Worm (Caenorhabditis elegans) whole organism, late embryonic: ENCODE measurements around the gene ceh-100.
"Not testable (repeated sequence)": the region's sequence is repeated elsewhere in the genome, so short reads cannot be mapped to it uniquely, and the experiment has no call there.

Experiments
- C08G9.2 ChIP-seq: sonication (generic microtip); optimal IDR thresholded peaks from 2 replicates; lab custom pipeline; 2016; ENCODE audit warnings: mild to moderate bottlenecking, missing genetic modification characterization, moderate library complexity, missing compliant biosample characterization
- C38D4.7 ChIP-seq: fragments of 200-800 bp; sonication (Bioruptor generic); optimal IDR thresholded peaks from 2 replicates; lab custom pipeline; 2018; ENCODE audit warnings: mild to moderate bottlenecking, missing genetic modification characterization, moderate library complexity, missing compliant biosample characterization
- F13H6.1 ChIP-seq: sonication (generic microtip); optimal IDR thresholded peaks from 2 replicates; lab custom pipeline; 2016; ENCODE audit warnings: missing genetic modification characterization, missing compliant biosample characterization
- K09A11.1 ChIP-seq: sonication (generic microtip); optimal IDR thresholded peaks from 2 replicates; lab custom pipeline; 2017; ENCODE audit warnings: antibody characterized with exemption, mild to moderate bottlenecking, missing genetic modification characterization, missing compliant biosample characterization; ENCODE audit not compliant: insufficient read depth
- Y22D7AL.16 ChIP-seq: sonication (generic microtip); optimal IDR thresholded peaks from 2 replicates; lab custom pipeline; 2016; ENCODE audit warnings: missing genetic modification characterization, missing compliant biosample characterization
- ama-1 ChIP-seq: fragments of 150-350 bp; optimal IDR thresholded peaks from 2 replicates; lab custom pipeline; 2014
- ceh-18 ChIP-seq: sonication (generic microtip); optimal IDR thresholded peaks from 2 replicates; lab custom pipeline; 2016; ENCODE audit warnings: missing genetic modification characterization, missing compliant biosample characterization
- ceh-22 ChIP-seq: sonication (generic microtip); optimal IDR thresholded peaks from 2 replicates; lab custom pipeline; 2017; ENCODE audit warnings: missing biosample characterization, missing genetic modification characterization
- ceh-31 ChIP-seq: sonication (generic microtip); optimal IDR thresholded peaks from 2 replicates; lab custom pipeline; 2016; ENCODE audit warnings: missing genetic modification characterization, missing compliant biosample characterization
- ceh-48 ChIP-seq: sonication (generic microtip); optimal IDR thresholded peaks from 2 replicates; lab custom pipeline; 2016; ENCODE audit warnings: missing genetic modification characterization, inconsistent platforms, missing compliant biosample characterization
- ceh-6 ChIP-seq: fragments of 200-800 bp; sonication (Bioruptor generic); optimal IDR thresholded peaks from 2 replicates; lab custom pipeline; 2018; ENCODE audit warnings: mild to moderate bottlenecking, missing genetic modification characterization, missing compliant biosample characterization
- ets-4 ChIP-seq: sonication (generic microtip); optimal IDR thresholded peaks from 2 replicates; lab custom pipeline; 2016; ENCODE audit warnings: missing genetic modification characterization, missing compliant biosample characterization
- eyg-1 ChIP-seq: sonication (generic microtip); optimal IDR thresholded peaks from 2 replicates; lab custom pipeline; 2016; ENCODE audit warnings: missing genotype, missing genetic modification characterization, missing compliant biosample characterization
- fax-1 ChIP-seq: sonication (generic microtip); optimal IDR thresholded peaks from 2 replicates; lab custom pipeline; 2016; ENCODE audit warnings: missing genotype, missing genetic modification characterization, missing compliant biosample characterization
- fkh-10 ChIP-seq: fragments of 150-350 bp; optimal IDR thresholded peaks from 2 replicates; lab custom pipeline; 2014; ENCODE audit warnings: missing biosample characterization, missing genetic modification reagents, missing genetic modification characterization
- hlh-13 ChIP-seq: fragments of 200-800 bp; sonication (Bioruptor generic); optimal IDR thresholded peaks from 2 replicates; lab custom pipeline; 2018; ENCODE audit warnings: mild to moderate bottlenecking, missing genetic modification characterization, missing compliant biosample characterization
- hlh-15 ChIP-seq: sonication (generic microtip); optimal IDR thresholded peaks from 2 replicates; lab custom pipeline; 2016; ENCODE audit warnings: missing genetic modification characterization, missing compliant biosample characterization
- hlh-30 ChIP-seq: sonication (generic microtip); optimal IDR thresholded peaks from 2 replicates; lab custom pipeline; 2017; ENCODE audit warnings: antibody characterized with exemption, missing genetic modification characterization, missing compliant biosample characterization; ENCODE audit not compliant: insufficient read depth
- hlh-6 ChIP-seq: sonication (generic microtip); optimal IDR thresholded peaks from 2 replicates; lab custom pipeline; 2016; ENCODE audit warnings: missing genotype, missing genetic modification characterization, missing compliant biosample characterization
- hlh-8 ChIP-seq: sonication (generic microtip); optimal IDR thresholded peaks from 2 replicates; lab custom pipeline; 2016; ENCODE audit warnings: missing genotype, missing genetic modification characterization, missing compliant biosample characterization
- lin-11 ChIP-seq: fragments of 200-800 bp; sonication (Bioruptor generic); optimal IDR thresholded peaks from 2 replicates; lab custom pipeline; 2018; ENCODE audit warnings: mild to moderate bottlenecking, missing genetic modification characterization, missing compliant biosample characterization
- madf-2 ChIP-seq: sonication (generic microtip); optimal IDR thresholded peaks from 2 replicates; lab custom pipeline; 2017; ENCODE audit warnings: missing genetic modification characterization, missing compliant biosample characterization
- mec-3 ChIP-seq: sonication (generic microtip); optimal IDR thresholded peaks from 2 replicates; lab custom pipeline; 2016; ENCODE audit warnings: borderline replicate concordance, missing genetic modification characterization, missing compliant biosample characterization
- nhr-11 ChIP-seq: fragments of 150-350 bp; optimal IDR thresholded peaks from 2 replicates; lab custom pipeline; 2014; ENCODE audit warnings: missing biosample characterization, missing genetic modification characterization
- nhr-232 ChIP-seq: sonication (generic microtip); optimal IDR thresholded peaks from 2 replicates; lab custom pipeline; 2016; ENCODE audit warnings: missing genetic modification characterization, missing compliant biosample characterization
- pag-3 ChIP-seq: sonication (generic microtip); optimal IDR thresholded peaks from 2 replicates; lab custom pipeline; 2016; ENCODE audit warnings: missing compliant biosample characterization, missing genetic modification characterization, borderline replicate concordance
- pat-9 ChIP-seq: fragments of 200-800 bp; sonication (Bioruptor generic); optimal IDR thresholded peaks from 2 replicates; lab custom pipeline; 2018; ENCODE audit warnings: mild to moderate bottlenecking, missing genetic modification characterization, moderate library complexity, missing compliant biosample characterization
- pha-2 ChIP-seq: sonication (generic microtip); optimal IDR thresholded peaks from 2 replicates; lab custom pipeline; 2017; ENCODE audit warnings: mild to moderate bottlenecking, missing genetic modification characterization, missing compliant biosample characterization
- pros-1 ChIP-seq: fragments of 150-350 bp; optimal IDR thresholded peaks from 2 replicates; lab custom pipeline; 2014; ENCODE audit warnings: missing biosample characterization, missing genetic modification reagents, missing genetic modification characterization
- ref-2 ChIP-seq: sonication (generic microtip); optimal IDR thresholded peaks from 2 replicates; lab custom pipeline; 2016; ENCODE audit warnings: missing genetic modification characterization, missing compliant biosample characterization
- rnt-1 ChIP-seq: sonication (generic microtip); optimal IDR thresholded peaks from 2 replicates; lab custom pipeline; 2016; ENCODE audit warnings: missing genetic modification characterization, missing compliant biosample characterization
- tbx-2 ChIP-seq: sonication (generic microtip); optimal IDR thresholded peaks from 2 replicates; lab custom pipeline; 2016; ENCODE audit warnings: missing genetic modification characterization, missing compliant biosample characterization
- ttx-3 ChIP-seq: sonication (generic microtip); optimal IDR thresholded peaks from 2 replicates; lab custom pipeline; 2016; ENCODE audit warnings: missing genetic modification reagents, missing genetic modification characterization, missing compliant biosample characterization
- unc-3 ChIP-seq, 2 experiments: fragments of 200-800 bp in 1 of 2; sonication (Bioruptor generic) in 1 of 2; sonication (generic microtip) in 1 of 2; conservative IDR thresholded peaks in 1 of 2; optimal IDR thresholded peaks in 1 of 2; 2 replicates each; pipeline versions ENCODE4 v1.3.6 to Lab custom; 2016 to 2022; ENCODE audit warnings: missing compliant biosample characterization in 2 of 2, missing genetic modification characterization in 2 of 2, missing genetic modification reagents in 1 of 2
- unc-42 ChIP-seq: sonication (generic microtip); optimal IDR thresholded peaks from 2 replicates; lab custom pipeline; 2016; ENCODE audit warnings: missing genotype, missing genetic modification characterization, missing compliant biosample characterization
- unc-86 ChIP-seq: sonication (generic microtip); optimal IDR thresholded peaks from 2 replicates; lab custom pipeline; 2016; ENCODE audit warnings: missing genetic modification characterization, missing compliant biosample characterization

ceh-100 gene

DNA sequence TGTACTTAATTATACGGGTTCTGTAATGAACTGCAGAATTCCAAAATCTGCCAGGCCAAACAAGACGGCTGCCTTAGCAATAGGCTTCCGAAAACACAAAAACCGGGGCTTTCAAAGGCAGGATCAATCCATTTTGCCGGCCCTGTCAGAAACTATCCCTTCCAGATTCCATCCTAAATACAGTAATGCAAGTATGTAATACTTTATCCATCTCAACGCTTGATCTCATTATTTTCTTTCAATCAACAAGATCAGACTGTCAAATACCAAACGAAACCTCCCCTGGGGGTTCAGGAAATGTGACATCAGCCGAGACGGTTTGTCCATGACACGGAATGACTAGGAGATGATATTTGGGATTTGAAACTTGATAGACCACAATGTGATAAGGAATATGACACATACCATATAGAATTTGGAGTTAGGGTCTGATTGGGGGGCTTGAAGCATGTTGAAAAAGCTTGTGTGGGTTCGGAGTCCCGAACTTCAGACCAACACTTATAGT is 22.7 kb upstream of the ceh-100 start:
- TF ChIP-seq pha-2 (tag; lab: Kevin White, UChicago) (no peak), fax-1 (tag; lab: Kevin White, UChicago) (no peak), mec-3 (tag; lab: Kevin White, UChicago) (no peak), ama-1 (lab: Kevin White, UChicago) (no peak), C08G9.2 (tag; lab: Kevin White, UChicago) (no peak), K09A11.1 (tag; lab: Kevin White, UChicago) (no peak), ref-2 (no peak), unc-3 (GFP tag; conservative IDR thresholded peaks at IDR 0.05; lab: Robert Waterston, UW) (no peak), unc-3 (tag; optimal IDR thresholded peaks at IDR 0.05; lab: Kevin White, UChicago) (no peak), ets-4 (no peak), hlh-15 (no peak), ceh-31 (tag; lab: Kevin White, UChicago) (no peak), hlh-8 (tag; lab: Kevin White, UChicago) (no peak), fkh-10 (GFP tag; lab: Kevin White, UChicago) (no peak), hlh-30 (tag; lab: Kevin White, UChicago) (no peak), hlh-6 (tag; lab: Kevin White, UChicago) (no peak), pat-9 (tag; lab: Kevin White, UChicago) (no peak)

- TF ChIP-seq pat-9 (tag; lab: Kevin White, UChicago) (no peak), ttx-3 (no peak), lin-11 (tag; lab: Kevin White, UChicago) (no peak), eyg-1 (no peak), ceh-6 (GFP tag; lab: Kevin White, UChicago) (no peak), Y22D7AL.16 (tag; lab: Kevin White, UChicago) (no peak), tbx-2 (tag; lab: Kevin White, UChicago) (no peak), fkh-10 (GFP tag; lab: Kevin White, UChicago) (no peak), nhr-11 (tag; lab: Kevin White, UChicago) (no peak), rnt-1 (tag; lab: Kevin White, UChicago) (no peak), madf-2 (tag; lab: Kevin White, UChicago) (no peak), K09A11.1 (tag; lab: Kevin White, UChicago) (no peak), mec-3 (tag; lab: Kevin White, UChicago) (no peak)
Measured at ce11 chrII:12625673-12626072, 22.2 kb upstream of the ceh-100 start.

DNA sequence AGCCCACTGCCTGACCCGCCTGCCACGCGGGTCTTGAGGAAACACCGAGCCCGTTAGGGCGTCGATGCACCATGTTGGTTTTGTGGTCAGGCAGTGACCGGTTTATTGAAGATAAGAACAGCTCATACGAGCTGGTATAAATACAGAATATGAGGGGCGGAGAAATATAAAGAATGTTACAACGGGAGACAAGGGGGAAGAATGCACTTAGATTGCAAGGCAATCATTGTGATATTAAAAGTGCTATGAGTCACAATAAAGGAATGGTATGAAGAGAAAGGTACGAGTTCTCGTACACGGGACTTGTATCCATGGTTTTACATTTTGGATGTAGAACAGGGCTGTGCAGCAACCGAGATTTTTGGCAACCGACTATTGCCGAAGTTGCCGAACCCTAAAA is 21.0 kb upstream of the ceh-100 start, which contains the start of gene Y38E10A.14:
Y38E10A.14 (minus strand) TSS at position 101 of the 400 bp plus-strand sequence.
- not testable (repeated sequence) for TF ChIP-seq hlh-30, hlh-8, F13H6.1 (tag; lab: Kevin White, UChicago)
- TF ChIP-seq, all 69 proteins: peak for 0; not testable (repeated sequence) for 69

DNA sequence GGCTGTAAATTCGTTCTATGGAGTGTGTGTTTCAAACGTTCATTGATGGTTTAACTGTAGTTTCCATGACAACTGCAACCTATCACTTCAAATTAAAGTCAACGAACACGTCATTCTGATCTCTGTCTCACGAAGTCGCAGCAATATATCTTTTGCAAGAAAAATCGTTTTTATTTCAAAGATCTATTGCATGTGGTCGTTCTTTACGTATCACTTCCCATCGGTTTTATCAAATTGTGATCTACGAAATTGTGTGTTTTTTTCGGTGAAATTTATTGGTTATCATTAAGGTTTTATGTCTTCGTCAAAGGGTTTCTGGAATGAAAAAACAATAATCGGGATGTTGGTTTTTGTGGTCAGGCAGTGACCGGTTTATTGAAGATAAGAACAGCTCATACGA is 19.4 kb upstream of the ceh-100 start:
- no peak for TF ChIP-seq ceh-22
- no peak for TF ChIP-seq Y22D7AL.16 (tag; lab: Kevin White, UChicago)
- TF ChIP-seq ceh-48 (tag; lab: Kevin White, UChicago) = no peak
- TF ChIP-seq nhr-232 (tag; lab: Kevin White, UChicago) = no peak
- no peak for TF ChIP-seq unc-86 (tag; lab: Kevin White, UChicago)
- TF ChIP-seq hlh-13 = no peak
- no peak for TF ChIP-seq fkh-10 (GFP tag; lab: Kevin White, UChicago)
- no peak for TF ChIP-seq pag-3 (tag; lab: Kevin White, UChicago)
- no peak for TF ChIP-seq C38D4.7 (GFP tag; lab: Kevin White, UChicago)
- no peak for TF ChIP-seq ceh-18
- TF ChIP-seq unc-42 (tag; lab: Kevin White, UChicago) = no peak
- no peak for TF ChIP-seq pros-1
